Fruit fly (Drosophila melanogaster): ENCODE results near the gene Abp1.

Abp1 gene

DNA sequence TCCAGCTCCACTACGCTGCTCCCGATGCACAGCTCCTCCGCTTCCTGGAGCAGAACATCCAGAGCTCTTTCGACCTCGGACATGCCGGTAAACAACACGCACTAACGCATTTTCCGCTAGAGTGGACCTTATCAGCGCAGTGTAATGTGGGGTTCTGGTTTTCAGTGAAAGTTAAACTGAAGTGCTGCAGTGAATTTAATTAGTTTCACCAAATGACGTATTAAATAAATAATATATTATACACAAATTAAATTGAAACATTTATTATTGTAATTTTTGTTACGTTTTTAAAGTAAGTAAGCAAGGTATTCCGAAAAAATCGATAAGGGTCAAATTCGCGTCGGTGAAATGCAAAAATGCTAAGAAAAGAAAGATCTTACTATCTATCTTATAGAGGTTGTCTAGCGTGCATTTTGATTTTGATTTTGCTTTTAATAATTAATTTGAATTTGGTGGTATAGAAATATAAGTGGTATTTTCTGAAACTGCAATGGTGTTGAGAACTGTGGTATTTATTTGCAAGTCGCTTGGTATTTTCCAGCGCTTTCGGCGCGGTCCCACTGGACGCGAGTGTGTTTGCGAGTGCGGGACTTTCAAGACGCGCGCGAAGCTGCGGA is 35.8 kb downstream of the Abp1 start, which contains the start of the genes JMJD7 and CG10738 (continued):
- TF ChIP-seq CG14050 (GFP tag; IDR thresholded peaks at IDR 0.05): peak; percentile 63; the same call in 2 of the 3 replicates
- no peak for TF ChIP-seq CG11723 (GFP tag; optimal IDR thresholded peaks at IDR 0.05)
- peak; percentile 6 for TF ChIP-seq kay (GFP tag; optimal IDR thresholded peaks at IDR 0.05)
- TF ChIP-seq yki (optimal IDR thresholded peaks at IDR 0.05): no peak
- TF ChIP-seq ab (GFP tag; optimal IDR thresholded peaks at IDR 0.05): no peak
- TF ChIP-seq CTCF (GFP tag; optimal IDR thresholded peaks at IDR 0.05): peak; percentile 27
- peak; percentile 51 for TF ChIP-seq CG18262 (tag; optimal IDR thresholded peaks at IDR 0.05)
- TF ChIP-seq ken (GFP tag; IDR thresholded peaks at IDR 0.05): peak; percentile 69; the same call in 2 of the 3 replicates
- peak; percentile 51 for TF ChIP-seq Dip3 (GFP tag; optimal IDR thresholded peaks at IDR 0.05)
- no peak for TF ChIP-seq bab2 (GFP tag; optimal IDR thresholded peaks at IDR 0.05)
- TF ChIP-seq CG6689 (GFP tag; IDR thresholded peaks at IDR 0.05): peak; percentile 65
- no peak for TF ChIP-seq dmrt11E (tag; optimal IDR thresholded peaks at IDR 0.05)
- no peak for TF ChIP-seq Bdp1 (GFP tag; optimal IDR thresholded peaks at IDR 0.05)
- TF ChIP-seq CG9215 (GFP tag; IDR thresholded peaks at IDR 0.05): peak; percentile 61
- no peak for TF ChIP-seq HLH4C (GFP tag; IDR thresholded peaks at IDR 0.05; ENCODE audit: partially characterized antibody)
- TF ChIP-seq Dp (GFP tag; optimal IDR thresholded peaks at IDR 0.05): peak; percentile 81
- TF ChIP-seq grn (GFP tag; optimal IDR thresholded peaks at IDR 0.05): no peak
- TF ChIP-seq Nf-YB (GFP tag; optimal IDR thresholded peaks at IDR 0.05): no peak
- TF ChIP-seq eve (GFP tag; optimal IDR thresholded peaks at IDR 0.05): no peak
- TF ChIP-seq zf30C (GFP tag; optimal IDR thresholded peaks at IDR 0.05): no peak
- TF ChIP-seq emc (GFP tag; optimal IDR thresholded peaks at IDR 0.05): no peak
- TF ChIP-seq CG8944 (GFP tag; optimal IDR thresholded peaks at IDR 0.05): no peak
- peak; percentile 87 for TF ChIP-seq gfzf (GFP tag; optimal IDR thresholded peaks at IDR 0.05)
- TF ChIP-seq HmgD (GFP tag; optimal IDR thresholded peaks at IDR 0.05): no peak
- peak; percentile 55; the same call in 1 of the 3 replicates for TF ChIP-seq zfh1 (GFP tag; IDR thresholded peaks at IDR 0.05)
- TF ChIP-seq lola (GFP tag; optimal IDR thresholded peaks at IDR 0.05): no peak
- TF ChIP-seq CG1233 (GFP tag; optimal IDR thresholded peaks at IDR 0.05): no peak
- no peak for TF ChIP-seq CG11398 (GFP tag; optimal IDR thresholded peaks at IDR 0.05)
- TF ChIP-seq ara (GFP tag; IDR thresholded peaks at IDR 0.05): peak; percentile 42; the same call in 1 of the 2 replicates
- TF ChIP-seq CkIIα-i1 (GFP tag; IDR thresholded peaks at IDR 0.05): no peak
- TF ChIP-seq CG12391 (tag; optimal IDR thresholded peaks at IDR 0.05): peak; percentile 32
- peak; percentile 47 for TF ChIP-seq CG2678 (tag; optimal IDR thresholded peaks at IDR 0.05)
- peak; percentile 61 for TF ChIP-seq al (GFP tag; IDR thresholded peaks at IDR 0.05)
- TF ChIP-seq D19B (GFP tag; optimal IDR thresholded peaks at IDR 0.05): peak; percentile 18
- TF ChIP-seq fd102C (GFP tag; optimal IDR thresholded peaks at IDR 0.05): no peak
- peak; percentile 53; the same call in 1 of the 2 replicates for TF ChIP-seq cas (GFP tag; IDR thresholded peaks at IDR 0.05)
- TF ChIP-seq Myb (GFP tag; optimal IDR thresholded peaks at IDR 0.05): no peak
- peak; percentile 70 for TF ChIP-seq CG15514 (GFP tag; optimal IDR thresholded peaks at IDR 0.05)
- no peak for TF ChIP-seq tio (GFP tag; optimal IDR thresholded peaks at IDR 0.05)
- peak; percentile 60 for TF ChIP-seq CG10654 (GFP tag; optimal IDR thresholded peaks at IDR 0.05)
- TF ChIP-seq CG7357 (GFP tag; IDR thresholded peaks at IDR 0.05): peak; percentile 45; the same call in 1 of the 3 replicates
- peak; percentile 75 for TF ChIP-seq CG10147 (GFP tag; optimal IDR thresholded peaks at IDR 0.05)
- TF ChIP-seq gsb (GFP tag; IDR thresholded peaks at IDR 0.05): peak; percentile 23; the same call in 1 of the 2 replicates
- no peak for TF ChIP-seq tx (GFP tag; optimal IDR thresholded peaks at IDR 0.05)
- no peak for TF ChIP-seq Spps (tag; optimal IDR thresholded peaks at IDR 0.05)
- no peak for TF ChIP-seq CG12942 (GFP tag; optimal IDR thresholded peaks at IDR 0.05)
- peak; percentile 9 for TF ChIP-seq CG12155 (GFP tag; optimal IDR thresholded peaks at IDR 0.05)
- TF ChIP-seq CG3726 (GFP tag; IDR thresholded peaks at IDR 0.05): no peak
- TF ChIP-seq da (GFP tag; optimal IDR thresholded peaks at IDR 0.05): no peak
- TF ChIP-seq Atf-2 (GFP tag; optimal IDR thresholded peaks at IDR 0.05): no peak
- TF ChIP-seq CG34376 (GFP tag; optimal IDR thresholded peaks at IDR 0.05): peak; percentile 33
- TF ChIP-seq CG14014 (GFP tag; IDR thresholded peaks at IDR 0.05): peak; percentile 83

Measured in whole organism, embryonic.